Worm (Caenorhabditis elegans): ENCODE measurements around the gene C28H8.2.
A peak's percentile ranks its signal among the peaks of the same experiment; 100 is the strongest.

The C28H8.2 gene

ce11 chrIII:5930659-5931058, 10.5 kb downstream of the C28H8.2 start (continued):
- TF ChIP-seq alr-1 (tag; optimal IDR thresholded peaks at IDR 0.05; ENCODE audit: borderline replicate concordance): no peak
- TF ChIP-seq mab-9 (GFP tag; IDR thresholded peaks at IDR 0.05): no peak
- no peak for TF ChIP-seq fkh-4 (tag; optimal IDR thresholded peaks at IDR 0.05; ENCODE audit: borderline replicate concordance)
- TF ChIP-seq nhr-20 (tag; optimal IDR thresholded peaks at IDR 0.05): peak; percentile 49
- no peak for TF ChIP-seq lin-13 (GFP tag; optimal IDR thresholded peaks at IDR 0.05)
- TF ChIP-seq nhr-12 (tag; optimal IDR thresholded peaks at IDR 0.05): no peak
- TF ChIP-seq mdl-1 (tag; optimal IDR thresholded peaks at IDR 0.05): no peak
- no peak for TF ChIP-seq ceh-63 (GFP tag; optimal IDR thresholded peaks at IDR 0.05)
- TF ChIP-seq egl-13 (tag; optimal IDR thresholded peaks at IDR 0.05): no peak
- TF ChIP-seq hlh-4 (tag; optimal IDR thresholded peaks at IDR 0.05): no peak
- peak in 1 of 2 experiments; percentile 34 for TF ChIP-seq lsy-2 (tag; optimal IDR thresholded peaks at IDR 0.05)
- TF ChIP-seq nhr-71 (tag; optimal IDR thresholded peaks at IDR 0.05): peak; percentile 62
- TF ChIP-seq lin-14 (GFP tag; optimal IDR thresholded peaks at IDR 0.05): peak; percentile 57
- no peak for TF ChIP-seq F16B12.6 (tag; optimal IDR thresholded peaks at IDR 0.05)
- TF ChIP-seq grh-1 (GFP tag; IDR thresholded peaks at IDR 0.05): no peak
- no peak for TF ChIP-seq C16A3.4 (tag; optimal IDR thresholded peaks at IDR 0.05)
- TF ChIP-seq efl-1 (optimal IDR thresholded peaks at IDR 0.05): no peak
- TF ChIP-seq efl-1 (GFP tag; optimal IDR thresholded peaks at IDR 0.05 in 1 of 2): no peak

ce11 chrIII:5931433-5931994, 11.4 kb downstream of the C28H8.2 start, which contains the start of gene EGAP1.5:
Gene EGAP1.5, plus strand, starts transcription at chrIII:5931721.
- no peak for TF ChIP-seq ztf-4 (tag; optimal IDR thresholded peaks at IDR 0.05)
- peak; percentile 24 for TF ChIP-seq nhr-20 (tag; optimal IDR thresholded peaks at IDR 0.05)
- peak; percentile 51 for TF ChIP-seq nhr-71 (tag; optimal IDR thresholded peaks at IDR 0.05)
- peak in 1 of 2 experiments; percentile 5 for TF ChIP-seq lsy-2 (tag; optimal IDR thresholded peaks at IDR 0.05)
- TF ChIP-seq lin-14 (GFP tag; optimal IDR thresholded peaks at IDR 0.05): peak; percentile 28
- TF ChIP-seq rnt-1 (tag; optimal IDR thresholded peaks at IDR 0.05): peak; percentile 55
- TF ChIP-seq isw-1 (GFP tag; IDR thresholded peaks at IDR 0.05): no peak
- TF ChIP-seq nhr-19 (GFP tag; conservative IDR thresholded peaks at IDR 0.05): peak; percentile 17; the same call in 1 of the 2 replicates
- TF ChIP-seq zag-1 (tag; optimal IDR thresholded peaks at IDR 0.05): no peak
- no peak for TF ChIP-seq mep-1 (tag; optimal IDR thresholded peaks at IDR 0.05)
- peak; percentile 37 for TF ChIP-seq dsc-1 (tag; optimal IDR thresholded peaks at IDR 0.05)
- peak in 1 of 2 experiments; percentile 3 for TF ChIP-seq efl-1 (optimal IDR thresholded peaks at IDR 0.05)
- no peak for TF ChIP-seq efl-1 (GFP tag; optimal IDR thresholded peaks at IDR 0.05 in 1 of 2)
- TF ChIP-seq snu-23 (GFP tag; optimal IDR thresholded peaks at IDR 0.05): peak; percentile 17
- no peak for TF ChIP-seq nhr-28 (tag; optimal IDR thresholded peaks at IDR 0.05)

- no peak for TF ChIP-seq ets-5 (GFP tag; IDR thresholded peaks at IDR 0.05)
These were observed 12.7 kb downstream of the C28H8.2 start, which contains the start of gene zmp-1 for ce11 chrIII:5932853-5933252. Gene zmp-1, minus strand, starts transcription at chrIII:5932953.

ce11 chrIII:5934138-5934658, 14.1 kb downstream of the C28H8.2 start:
- TF ChIP-seq lir-3 (tag; optimal IDR thresholded peaks at IDR 0.05; ENCODE audit: poor library complexity) (no peak), lin-14 (GFP tag; optimal IDR thresholded peaks at IDR 0.05) (peak; percentile 59), vab-15 (tag; optimal IDR thresholded peaks at IDR 0.05) (no peak), lin-15B (tag; optimal IDR thresholded peaks at IDR 0.05) (no peak), tlp-1 (tag; optimal IDR thresholded peaks at IDR 0.05) (no peak), fkh-8 (tag; optimal IDR thresholded peaks at IDR 0.05) (no peak), hpl-2 (GFP tag; optimal IDR thresholded peaks at IDR 0.05) (no peak), rnt-1 (tag; optimal IDR thresholded peaks at IDR 0.05) (peak; percentile 7), blmp-1 (tag; optimal IDR thresholded peaks at IDR 0.05) (peak; percentile 84), efl-3 (GFP tag; optimal IDR thresholded peaks at IDR 0.05) (no peak)
